Worm (Caenorhabditis elegans) whole organism, L4 larva: Measurements from ENCODE around the gene pals-24.
A peak's percentile ranks its signal among the peaks of the same experiment; 100 is the strongest.

Experiments used
- D1046.2 ChIP-seq: fragments of 200-800 bp; sonication (Bioruptor generic); IDR thresholded peaks from 2 replicates; pipeline ENCODE4 v1.3.6; 2022; ENCODE audit warnings: missing genetic modification characterization, missing compliant biosample characterization
- F10B5.3 ChIP-seq: sonication (generic microtip); optimal IDR thresholded peaks from 2 replicates; lab custom pipeline; 2016; ENCODE audit warnings: mild to moderate bottlenecking, missing genetic modification characterization, missing compliant biosample characterization
- F44E2.7 ChIP-seq: fragments of 200-800 bp; sonication (Bioruptor generic); IDR thresholded peaks from 2 replicates; pipeline ENCODE4 v2.1.2; 2022; ENCODE audit warnings: missing genetic modification characterization, missing compliant biosample characterization
- T20F7.1 ChIP-seq: fragments of 200-800 bp; sonication (Bioruptor generic); optimal IDR thresholded peaks from 2 replicates; lab custom pipeline; 2018; ENCODE audit warnings: mild to moderate bottlenecking, missing genetic modification characterization, missing compliant biosample characterization
- T26A8.4 ChIP-seq: fragments of 200-800 bp; sonication (Bioruptor generic); IDR thresholded peaks from 2 replicates; pipeline ENCODE4 v1.3.6; 2022; ENCODE audit warnings: missing genetic modification characterization, missing compliant biosample characterization
- Y5F2A.4 ChIP-seq: fragments of 200-800 bp; sonication (Bioruptor generic); optimal IDR thresholded peaks from 2 replicates; lab custom pipeline; 2018; ENCODE audit warnings: mild to moderate bottlenecking, missing genetic modification characterization, missing compliant biosample characterization
- Y75B8A.6 ChIP-seq: fragments of 200-800 bp; sonication (Bioruptor generic); IDR thresholded peaks from 2 replicates; pipeline ENCODE4 v1.3.6; 2022; ENCODE audit warnings: missing genetic modification reagents, missing genetic modification characterization, missing compliant biosample characterization
- ZK337.2 ChIP-seq: fragments of 200-800 bp; sonication (Bioruptor generic); IDR thresholded peaks from 2 replicates; pipeline ENCODE4 v1.3.6; 2022; ENCODE audit warnings: missing genetic modification reagents, missing genetic modification characterization, missing compliant biosample characterization
- aha-1 ChIP-seq: fragments of 150-350 bp; peaks from one replicate; lab custom pipeline; 2014; ENCODE audit warnings: missing biosample characterization, missing genetic modification characterization
- aly-2 ChIP-seq: sonication (generic microtip); optimal IDR thresholded peaks from 2 replicates; lab custom pipeline; 2018; ENCODE audit warnings: missing biosample characterization, missing genetic modification characterization
- ama-1 ChIP-seq: fragments of 150-350 bp; optimal IDR thresholded peaks from 2 replicates; lab custom pipeline; 2014; ENCODE audit warnings: inconsistent platforms, mixed read lengths
- ceh-20 ChIP-seq: fragments of 200-800 bp; sonication (Bioruptor generic); IDR thresholded peaks from 2 replicates; pipeline ENCODE4 v1.3.6; 2022; ENCODE audit warnings: missing genetic modification reagents, missing genetic modification characterization, missing compliant biosample characterization
- ceh-44 ChIP-seq: fragments of 200-800 bp; sonication (Bioruptor generic); IDR thresholded peaks from 2 replicates; pipeline ENCODE4 v1.3.6; 2022; ENCODE audit warnings: missing genetic modification reagents, missing genetic modification characterization, missing compliant biosample characterization
- ceh-62 ChIP-seq: sonication (generic microtip); optimal IDR thresholded peaks from 2 replicates; lab custom pipeline; 2017; ENCODE audit warnings: missing biosample characterization, missing genetic modification characterization
- daf-19 ChIP-seq: fragments of 200-800 bp; sonication (Bioruptor generic); conservative IDR thresholded peaks from 2 replicates; pipeline ENCODE4 v1.3.6; 2022; ENCODE audit warnings: missing genetic modification characterization, missing compliant biosample characterization
- daf-8 ChIP-seq: fragments of 200-800 bp; sonication (Bioruptor generic); IDR thresholded peaks from 2 replicates; pipeline ENCODE4 v1.3.6; 2022; ENCODE audit warnings: missing genetic modification characterization, missing compliant biosample characterization
- dmd-8 ChIP-seq: fragments of 200-800 bp; sonication (Bioruptor generic); IDR thresholded peaks from 2 replicates; pipeline ENCODE4 v1.3.6; 2022; ENCODE audit warnings: missing genetic modification characterization, missing compliant biosample characterization
- dpl-1 ChIP-seq: fragments of 150-350 bp; optimal IDR thresholded peaks from 2 replicates; lab custom pipeline; 2014; ENCODE audit warnings: missing biosample characterization, missing genetic modification reagents, missing genetic modification characterization
- egl-43 ChIP-seq: fragments of 200-800 bp; sonication (Bioruptor generic); IDR thresholded peaks from 2 replicates; pipeline ENCODE4 v1.3.6; 2022; ENCODE audit warnings: missing genetic modification reagents, missing genetic modification characterization, missing compliant biosample characterization
- fos-1 ChIP-seq: fragments of 150-350 bp; optimal IDR thresholded peaks from 2 replicates; lab custom pipeline; 2014; ENCODE audit warnings: missing biosample characterization, missing genetic modification characterization
- hlh-30 ChIP-seq: sonication (generic microtip); optimal IDR thresholded peaks from 2 replicates; lab custom pipeline; 2017; ENCODE audit warnings: antibody characterized with exemption, mild to moderate bottlenecking, missing genetic modification characterization, missing compliant biosample characterization; ENCODE audit not compliant: insufficient read depth
- hmg-1.1 ChIP-seq: fragments of 200-800 bp; sonication (Bioruptor generic); IDR thresholded peaks from 2 replicates; pipeline ENCODE4 v1.3.6; 2022; ENCODE audit warnings: missing genetic modification reagents, missing genetic modification characterization, missing compliant biosample characterization
- lin-1 ChIP-seq: fragments of 200-800 bp; sonication (Bioruptor generic); IDR thresholded peaks from 2 replicates; pipeline ENCODE4 v1.3.6; 2022; ENCODE audit warnings: missing genetic modification reagents, missing genetic modification characterization, missing compliant biosample characterization
- lin-15B ChIP-seq: fragments of 150-350 bp; sonication (generic microtip); optimal IDR thresholded peaks from 3 replicates; lab custom pipeline; 2014; ENCODE audit warnings: missing biosample characterization, missing genetic modification characterization
- lir-3 ChIP-seq: sonication (generic microtip); optimal IDR thresholded peaks from 2 replicates; lab custom pipeline; 2016; ENCODE audit warnings: mild to moderate bottlenecking, missing genetic modification characterization, missing compliant biosample characterization
- madf-5 ChIP-seq, 2 experiments: fragments of 200-800 bp; sonication (Bioruptor generic); IDR thresholded peaks; 2 replicates each; pipeline ENCODE4 v1.3.6; 2022; ENCODE audit warnings: missing compliant biosample characterization in 2 of 2, missing genetic modification characterization in 2 of 2
- nhr-237 ChIP-seq: sonication (generic microtip); optimal IDR thresholded peaks from 2 replicates; lab custom pipeline; 2017; ENCODE audit warnings: missing biosample characterization, missing genetic modification characterization
- nhr-42 ChIP-seq: fragments of 200-800 bp; sonication (Bioruptor generic); IDR thresholded peaks from 2 replicates; pipeline ENCODE4 v1.3.6; 2022; ENCODE audit warnings: missing genetic modification characterization, missing compliant biosample characterization
- nhr-76 ChIP-seq: fragments of 150-350 bp; optimal IDR thresholded peaks from 2 replicates; lab custom pipeline; 2014; ENCODE audit warnings: missing biosample characterization, missing genetic modification characterization
- pha-4 ChIP-seq, 2 experiments: fragments of 150-350 bp in 1 of 2; fragments of 200-800 bp in 1 of 2; sonication (Bioruptor generic) in 1 of 2; IDR thresholded peaks in 1 of 2; optimal IDR thresholded peaks in 1 of 2; 2 replicates each; pipeline versions ENCODE4 v1.3.6 to Lab custom; 2014 to 2022; ENCODE audit warnings: missing genetic modification characterization in 2 of 2, missing genetic modification reagents in 2 of 2, missing biosample characterization in 1 of 2, missing compliant biosample characterization in 1 of 2
- php-3 ChIP-seq: fragments of 200-800 bp; sonication (Bioruptor generic); IDR thresholded peaks from 2 replicates; pipeline ENCODE4 v1.3.6; 2022; ENCODE audit warnings: missing genetic modification reagents, missing genetic modification characterization, missing compliant biosample characterization
- rbr-2 ChIP-seq: sonication (generic microtip); optimal IDR thresholded peaks from 2 replicates; lab custom pipeline; 2016; ENCODE audit warnings: missing genotype, missing genetic modification characterization, missing compliant biosample characterization
- sdz-12 ChIP-seq: fragments of 200-800 bp; sonication (Bioruptor generic); optimal IDR thresholded peaks from 2 replicates; lab custom pipeline; 2018; ENCODE audit warnings: mild to moderate bottlenecking, missing genetic modification characterization, missing compliant biosample characterization
- set-16 ChIP-seq: fragments of 200-800 bp; sonication (Bioruptor generic); IDR thresholded peaks from 2 replicates; pipeline ENCODE4 v1.3.6; 2022; ENCODE audit warnings: missing genetic modification reagents, missing genetic modification characterization, missing compliant biosample characterization
- skn-1 ChIP-seq: fragments of 150-350 bp; optimal IDR thresholded peaks from 2 replicates; lab custom pipeline; 2014; ENCODE audit warnings: missing biosample characterization, missing genetic modification characterization
- snpc-1.2 ChIP-seq: fragments of 200-800 bp; sonication (Bioruptor generic); IDR thresholded peaks from 2 replicates; pipeline ENCODE4 v1.3.6; 2022; ENCODE audit warnings: missing genetic modification reagents, missing genetic modification characterization, missing compliant biosample characterization
- spr-3 ChIP-seq: fragments of 200-800 bp; sonication (Bioruptor generic); optimal IDR thresholded peaks from 2 replicates; lab custom pipeline; 2018; ENCODE audit warnings: mild to moderate bottlenecking, missing genetic modification characterization, missing compliant biosample characterization
- unc-62 ChIP-seq, 3 experiments: fragments of 150-350 bp in 1 of 3; sonication (generic microtip); optimal IDR thresholded peaks in 2 of 3; peaks in 1 of 3; 1 replicate in 1 of 3; 2 replicates in 2 of 3; lab custom pipeline; 2014 to 2017; ENCODE audit warnings: missing biosample characterization in 3 of 3, missing genetic modification characterization in 3 of 3, missing genetic modification reagents in 3 of 3, missing genotype in 1 of 3
- vab-7 ChIP-seq: fragments of 200-800 bp; sonication (Bioruptor generic); IDR thresholded peaks from 2 replicates; pipeline ENCODE4 v1.3.6; 2022; ENCODE audit warnings: missing genetic modification reagents, missing genetic modification characterization, missing compliant biosample characterization
- zag-1 ChIP-seq: fragments of 150-350 bp; optimal IDR thresholded peaks from 2 replicates; lab custom pipeline; 2014; ENCODE audit warnings: missing biosample characterization, missing genetic modification characterization

The pals-24 gene

ce11 chrIII:154168-154567 lies 33.9 kb downstream of the pals-24 start (continued):
- TF ChIP-seq pha-4 (GFP tag; IDR thresholded peaks at IDR 0.05; lab: Robert Waterston, UW) (no peak), pha-4 (tag; optimal IDR thresholded peaks at IDR 0.05; lab: Kevin White, UChicago) (no peak), F44E2.7 (GFP tag; lab: Robert Waterston, UW) (no peak), fos-1 (tag; lab: Kevin White, UChicago) (no peak), nhr-76 (no peak), rbr-2 (tag; lab: Kevin White, UChicago) (no peak), nhr-237 (tag; lab: Kevin White, UChicago) (no peak), snpc-1.2 (GFP tag; lab: Robert Waterston, UW) (no peak), skn-1 (tag; lab: Kevin White, UChicago) (no peak), madf-5 (GFP tag; IDR thresholded peaks at IDR 0.05; lab: Robert Waterston, UW) (no peak), ama-1 (no peak), aha-1 (tag; lab: Kevin White, UChicago) (no peak), Y5F2A.4 (GFP tag; lab: Kevin White, UChicago) (no peak), dpl-1 (GFP tag; lab: Kevin White, UChicago) (no peak)

ce11 chrIII:156645-157044 lies 36.4 kb downstream of the pals-24 start, which contains the start of the genes zig-13 and ver-1:
zig-13 (minus strand) TSS chrIII:156745.
ver-1 (plus strand) TSS chrIII:156824.
- TF ChIP-seq lin-15B (tag; lab: Kevin White, UChicago) (no peak), lin-1 (GFP tag; lab: Robert Waterston, UW) (no peak), ZK337.2 (GFP tag; lab: Robert Waterston, UW) (no peak), egl-43 (no peak), Y75B8A.6 (GFP tag; lab: Robert Waterston, UW) (no peak), daf-8 (GFP tag; lab: Robert Waterston, UW) (no peak), zag-1 (tag; lab: Kevin White, UChicago) (no peak), T20F7.1 (GFP tag; lab: Kevin White, UChicago) (no peak), sdz-12 (no peak), skn-1 (tag; lab: Kevin White, UChicago) (no peak), ceh-44 (GFP tag; lab: Robert Waterston, UW) (no peak), dpl-1 (GFP tag; lab: Kevin White, UChicago) (no peak), spr-3 (GFP tag; lab: Kevin White, UChicago) (no peak), nhr-76 (no peak), F44E2.7 (GFP tag; lab: Robert Waterston, UW) (no peak)

- TF ChIP-seq hmg-1.1 (no peak), aha-1 (tag; lab: Kevin White, UChicago) (peak; percentile 17), set-16 (peak; percentile 78)
- TF ChIP-seq, all 104 proteins: peak for 2
These were observed 37.7 kb downstream of the pals-24 start for ce11 chrIII:157980-158379.

ce11 chrIII:159149-159548 lies 38.9 kb downstream of the pals-24 start:
- TF ChIP-seq unc-62 (GFP tag; optimal IDR thresholded peaks at IDR 0.05 in 1 of 2; lab: Kevin White, UChicago) (peak in 1 of 2 experiments; percentile 90), unc-62 (tag; optimal IDR thresholded peaks at IDR 0.05; lab: Kevin White, UChicago) (no peak), nhr-237 (tag; lab: Kevin White, UChicago) (no peak)
- TF ChIP-seq, all 104 proteins: peak for 1

ce11 chrIII:159665-160064 lies 39.4 kb downstream of the pals-24 start:
- TF ChIP-seq F10B5.3 (tag; lab: Kevin White, UChicago) (no peak), ceh-62 (tag; lab: Kevin White, UChicago) (no peak), unc-62 (GFP tag; optimal IDR thresholded peaks at IDR 0.05 in 1 of 2; lab: Kevin White, UChicago) (peak in 1 of 2 experiments; percentile 75), unc-62 (tag; optimal IDR thresholded peaks at IDR 0.05; lab: Kevin White, UChicago) (no peak), aly-2 (no peak), lir-3 (tag; lab: Kevin White, UChicago) (no peak), nhr-76 (no peak), hlh-30 (tag; lab: Kevin White, UChicago) (no peak), php-3 (GFP tag; lab: Robert Waterston, UW) (no peak), daf-19 (no peak), sdz-12 (no peak), nhr-42 (GFP tag; lab: Robert Waterston, UW) (no peak), daf-8 (GFP tag; lab: Robert Waterston, UW) (0 out of 2 replicates have a peak, but pooled peaks have one; percentile 9), T26A8.4 (GFP tag; lab: Robert Waterston, UW) (no peak), skn-1 (tag; lab: Kevin White, UChicago) (no peak), aha-1 (tag; lab: Kevin White, UChicago) (peak; percentile 95), vab-7 (GFP tag; lab: Robert Waterston, UW) (no peak), dpl-1 (GFP tag; lab: Kevin White, UChicago) (no peak), D1046.2 (no peak), set-16 (peak; percentile 26; the same call in 1 of the 2 replicates), pha-4 (GFP tag; IDR thresholded peaks at IDR 0.05; lab: Robert Waterston, UW) (no peak), pha-4 (tag; optimal IDR thresholded peaks at IDR 0.05; lab: Kevin White, UChicago) (no peak), rbr-2 (tag; lab: Kevin White, UChicago) (no peak), ZK337.2 (GFP tag; lab: Robert Waterston, UW) (no peak), madf-5 (GFP tag; IDR thresholded peaks at IDR 0.05; lab: Robert Waterston, UW) (0 out of 4 replicates have a peak, but pooled peaks of 1 of the 2 experiments have one; percentile 35), snpc-1.2 (GFP tag; lab: Robert Waterston, UW) (no peak), dmd-8 (GFP tag; lab: Robert Waterston, UW) (peak; percentile 10; the same call in 1 of the 2 replicates), ceh-20 (GFP tag; lab: Robert Waterston, UW) (no peak), lin-15B (tag; lab: Kevin White, UChicago) (no peak)
